Worm (Caenorhabditis elegans) whole organism, young adult: ENCODE data around the gene odd-1.

Experiments used
- F49E8.2 ChIP-seq: sonication (generic microtip); optimal IDR thresholded peaks from 3 replicates; lab custom pipeline; 2017; ENCODE audit warnings: missing genetic modification characterization, mild to moderate bottlenecking, missing compliant biosample characterization, antibody characterized with exemption, moderate library complexity; ENCODE audit not compliant: insufficient read depth
- hlh-12 ChIP-seq: sonication (generic microtip); optimal IDR thresholded peaks from 2 replicates; lab custom pipeline; 2016; ENCODE audit warnings: missing genetic modification characterization, missing compliant biosample characterization
- hlh-26 ChIP-seq: fragments of 200-800 bp; sonication (Bioruptor generic); conservative IDR thresholded peaks from 2 replicates; pipeline ENCODE4 v1.3.6; 2022; ENCODE audit warnings: missing genetic modification reagents, missing genetic modification characterization, missing compliant biosample characterization
- rec-8 ChIP-seq, 2 experiments: sonication (generic microtip); optimal IDR thresholded peaks; 2 replicates each; lab custom pipeline; 2016; ENCODE audit warnings: mild to moderate bottlenecking in 2 of 2, missing genetic modification characterization in 2 of 2, missing genetic modification reagents in 2 of 2, missing genotype in 2 of 2, missing biosample characterization in 1 of 2, missing compliant biosample characterization in 1 of 2, moderate library complexity in 1 of 2
- rpc-1 ChIP-seq, 2 experiments: fragments of 150-350 bp in 1 of 2; sonication (generic microtip) in 1 of 2; optimal IDR thresholded peaks; 2 replicates each; lab custom pipeline; 2014 to 2018; ENCODE audit warnings: missing biosample characterization in 1 of 2, missing genetic modification characterization in 1 of 2, missing genetic modification reagents in 1 of 2, missing genotype in 1 of 2
- unc-130 ChIP-seq: sonication (generic microtip); optimal IDR thresholded peaks from 2 replicates; lab custom pipeline; 2016; ENCODE audit warnings: missing genetic modification reagents, missing genetic modification characterization, missing compliant biosample characterization
- ztf-28 ChIP-seq: fragments of 200-800 bp; sonication (Bioruptor generic); IDR thresholded peaks from 2 replicates; pipeline ENCODE4 v1.3.6; 2022; ENCODE audit warnings: missing genetic modification reagents, missing genetic modification characterization, missing compliant biosample characterization
- ztf-6 ChIP-seq: fragments of 200-800 bp; sonication (Bioruptor generic); IDR thresholded peaks from 2 replicates; pipeline ENCODE4 v1.3.6; 2022; ENCODE audit warnings: missing genetic modification reagents, missing genetic modification characterization, missing compliant biosample characterization

ce11 chrIII:7062580-7062979, 45.5 kb upstream of the odd-1 start, which contains the start of gene R01H2.1:
- TF ChIP-seq ztf-28 (GFP tag; lab: Robert Waterston, UW) = no peak
- TF ChIP-seq F49E8.2 = no peak
- no peak for TF ChIP-seq ztf-6 (GFP tag; lab: Robert Waterston, UW)
- no peak for TF ChIP-seq rpc-1 (optimal IDR thresholded peaks at IDR 0.05; lab: Kevin White, UChicago)
- no peak for TF ChIP-seq rpc-1 (tag; optimal IDR thresholded peaks at IDR 0.05; lab: Kevin White, UChicago)
- no peak for TF ChIP-seq rec-8 (tag; optimal IDR thresholded peaks at IDR 0.05; lab: Kevin White, UChicago)
- TF ChIP-seq hlh-26 (GFP tag; lab: Robert Waterston, UW) = no peak
- TF ChIP-seq hlh-12 (tag; lab: Kevin White, UChicago) = no peak
- no peak for TF ChIP-seq unc-130 (GFP tag; lab: Kevin White, UChicago)
